Worm (Caenorhabditis elegans) whole organism, young adult: ENCODE data around the gene clec-239.

ENCODE experiments used
- F37B4.10 ChIP-seq: fragments of 200-800 bp; sonication (Bioruptor generic); IDR thresholded peaks from 2 replicates; pipeline ENCODE4 v1.3.6; 2022; ENCODE audit warnings: missing genetic modification characterization, missing compliant biosample characterization
- ceh-27 ChIP-seq: fragments of 200-800 bp; sonication (Bioruptor generic); optimal IDR thresholded peaks from 2 replicates; lab custom pipeline; 2018; ENCODE audit warnings: mild to moderate bottlenecking, missing genetic modification characterization, moderate library complexity, missing compliant biosample characterization

- TF ChIP-seq F37B4.10 (GFP tag; lab: Robert Waterston, UW) (no peak), ceh-27 (no peak)
These were observed 2.6 kb downstream of the clec-239 start for ce11 chrV:16958975-16959374.
